Fruit fly (Drosophila melanogaster) S2 (cell line): ENCODE measurements around the gene CG14839.

ENCODE experiments used
- CG8478 ChIP-seq: fragments of >200 bp; optimal IDR thresholded peaks from 2 replicates; lab custom pipeline; 2018
- CTCF ChIP-seq, 2 experiments: fragments of >200 bp; optimal IDR thresholded peaks; 2 replicates each; lab custom pipeline; 2018

The CG14839 gene

DNA sequence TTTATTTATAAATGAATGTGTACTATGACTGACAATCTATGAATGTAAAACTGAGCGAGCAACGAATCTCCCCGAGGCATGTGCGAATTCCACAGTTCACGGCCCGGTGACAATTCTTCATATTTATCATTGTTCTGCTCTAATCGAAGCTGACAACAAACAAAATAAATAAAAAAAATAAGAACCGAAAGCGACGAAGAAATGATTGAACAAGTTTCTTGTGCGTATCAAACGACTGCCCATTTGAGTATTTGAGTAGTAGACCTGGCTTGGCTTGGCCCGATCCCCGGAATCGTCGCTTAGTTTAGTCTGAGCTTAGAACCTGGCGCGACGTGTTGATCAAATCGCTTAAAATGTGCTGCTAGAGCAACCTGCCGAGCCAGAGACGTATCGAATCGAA is 47.9 kb downstream of the CG14839 start, which contains the start of gene CG31321:
TSS of gene CG31321 (plus strand) at position 301 of the 400 bp plus-strand sequence.
- TF ChIP-seq CG8478 (no peak), CTCF (optimal IDR thresholded peaks at IDR 0.05; lab: Kevin White, UChicago) (no peak)

DNA sequence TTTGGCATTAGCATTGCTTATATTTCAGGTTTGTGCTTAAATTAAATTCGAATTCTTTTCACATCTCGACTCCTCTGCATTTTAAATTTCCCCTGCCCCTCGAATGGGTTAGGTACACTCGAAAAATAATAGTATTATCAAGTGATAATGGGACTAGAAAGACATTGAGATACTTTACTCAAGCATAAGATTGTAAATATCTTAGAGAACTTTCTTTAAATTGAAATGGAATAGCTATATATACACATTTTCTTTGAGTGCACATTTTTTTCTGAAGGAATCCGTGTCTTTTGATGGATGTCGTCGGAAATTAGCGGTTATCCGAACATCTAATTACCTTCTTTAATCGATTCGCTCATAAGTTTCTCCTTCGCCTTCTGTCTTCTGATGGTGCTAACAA is 48.8 kb downstream of the CG14839 start:
- TF ChIP-seq CG8478 (no peak), CTCF (optimal IDR thresholded peaks at IDR 0.05; lab: Kevin White, UChicago) (no peak)
